Worm (Caenorhabditis elegans): ENCODE data around the gene ZK546.4.

The ZK546.4 gene

DNA sequence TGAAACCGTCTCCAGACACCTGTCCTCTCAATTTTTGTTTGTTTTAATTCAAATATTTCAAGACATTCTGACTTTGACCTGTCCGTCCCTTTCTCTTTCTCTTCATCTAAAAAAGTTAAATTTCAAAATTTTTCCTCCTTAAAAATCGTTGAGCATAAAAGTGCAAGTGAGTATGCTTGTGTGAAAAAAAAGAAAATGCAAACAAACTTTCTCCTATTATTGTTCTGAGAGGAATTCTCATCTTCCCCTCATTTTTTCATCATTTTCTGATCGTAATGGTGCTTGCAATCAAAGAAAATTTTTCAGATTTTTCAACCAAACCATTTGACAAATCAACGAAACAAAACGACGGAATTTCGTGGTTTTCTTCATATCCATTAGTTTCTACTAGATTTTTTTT is 31.0 kb downstream of the ZK546.4 start, which contains the start of gene shc-2:
shc-2 (plus strand) TSS at position 301 of the 400 bp plus-strand sequence.
- TF ChIP-seq F16B12.6 (tag; optimal IDR thresholded peaks at IDR 0.05) (no peak), elt-3 (tag; optimal IDR thresholded peaks at IDR 0.05) (no peak), zag-1 (tag; optimal IDR thresholded peaks at IDR 0.05) (no peak), mdl-1 (tag; optimal IDR thresholded peaks at IDR 0.05) (no peak), swsn-7 (tag; optimal IDR thresholded peaks at IDR 0.05) (no peak), egl-27 (tag; optimal IDR thresholded peaks at IDR 0.05) (no peak), rnt-1 (tag; optimal IDR thresholded peaks at IDR 0.05) (no peak), fos-1 (tag; optimal IDR thresholded peaks at IDR 0.05) (no peak), nhr-85 (tag) (no peak), aha-1 (tag; optimal IDR thresholded peaks at IDR 0.05) (no peak), nhr-20 (tag; optimal IDR thresholded peaks at IDR 0.05) (no peak), aly-2 (tag; optimal IDR thresholded peaks at IDR 0.05) (no peak)

DNA sequence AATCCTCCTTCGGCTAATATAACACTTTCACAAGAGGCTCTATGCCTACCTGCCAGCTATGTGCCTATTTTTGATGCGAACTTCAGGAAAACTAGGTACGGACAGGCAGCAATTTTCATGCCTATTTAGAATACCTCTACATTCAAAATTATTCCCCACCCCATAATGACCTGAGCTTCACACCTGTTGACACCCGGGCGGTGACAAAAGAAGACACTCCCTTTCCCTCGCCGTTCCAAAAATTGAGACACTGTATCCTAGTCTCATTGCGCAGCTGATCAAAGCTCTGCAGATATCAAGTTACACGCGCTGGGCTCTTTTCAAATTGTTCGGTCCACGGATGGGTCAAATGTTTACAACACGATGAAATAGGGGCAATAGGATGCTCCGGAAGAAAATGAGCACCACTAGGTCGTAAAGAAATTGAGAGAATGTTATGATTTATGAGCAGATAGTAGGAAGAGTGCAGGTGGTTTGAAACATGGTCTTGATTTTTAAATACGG is 36.7 kb downstream of the ZK546.4 start:
- TF ChIP-seq egl-13 (tag; optimal IDR thresholded peaks at IDR 0.05), result no peak
- no peak for TF ChIP-seq ceh-88 (GFP tag; IDR thresholded peaks at IDR 0.05)
- TF ChIP-seq unc-30 (tag; optimal IDR thresholded peaks at IDR 0.05), result no peak
- TF ChIP-seq ama-1 (optimal IDR thresholded peaks at IDR 0.05), result no peak
- TF ChIP-seq dsc-1 (tag; optimal IDR thresholded peaks at IDR 0.05), result no peak
- no peak for TF ChIP-seq ceh-63 (GFP tag; optimal IDR thresholded peaks at IDR 0.05)
- no peak for TF ChIP-seq C34B4.2 (tag; optimal IDR thresholded peaks at IDR 0.05)
- no peak for TF ChIP-seq zag-1 (tag; optimal IDR thresholded peaks at IDR 0.05)
- no peak for TF ChIP-seq C04F5.9 (tag; optimal IDR thresholded peaks at IDR 0.05)
- no peak for TF ChIP-seq mef-2 (tag; optimal IDR thresholded peaks at IDR 0.05)
- TF ChIP-seq alr-1 (tag; optimal IDR thresholded peaks at IDR 0.05; ENCODE audit: borderline replicate concordance), result no peak

DNA sequence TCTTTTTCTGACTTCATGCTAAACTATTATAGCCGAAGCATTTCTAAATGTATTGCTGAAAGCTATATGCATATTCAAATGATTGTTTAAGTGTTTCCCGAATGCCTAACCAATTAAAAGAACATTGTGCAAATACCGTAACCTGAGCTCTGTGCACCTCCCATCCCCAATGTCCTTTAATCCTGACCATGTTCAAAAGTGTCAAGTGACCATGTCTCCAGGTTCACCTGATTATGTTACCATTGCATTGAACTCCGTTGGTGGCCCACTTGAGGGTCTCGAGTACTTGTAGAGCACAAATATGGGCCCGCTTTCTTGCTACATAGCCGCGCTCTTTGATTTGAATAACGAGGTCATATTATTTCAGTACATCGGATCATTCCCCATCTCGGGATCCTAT is 37.5 kb downstream of the ZK546.4 start:
- TF ChIP-seq unc-62 (GFP tag; optimal IDR thresholded peaks at IDR 0.05), result no peak
- TF ChIP-seq mab-9 (GFP tag; IDR thresholded peaks at IDR 0.05), result no peak
- no peak for TF ChIP-seq lir-3 (tag; optimal IDR thresholded peaks at IDR 0.05; ENCODE audit: poor library complexity)
- TF ChIP-seq jun-1 (tag; optimal IDR thresholded peaks at IDR 0.05), result no peak
- no peak for TF ChIP-seq C04F5.9 (tag; optimal IDR thresholded peaks at IDR 0.05)
- TF ChIP-seq ceh-90 (tag; optimal IDR thresholded peaks at IDR 0.05), result no peak
- TF ChIP-seq nhr-85 (tag), result no peak
- no peak for TF ChIP-seq nhr-47 (tag; optimal IDR thresholded peaks at IDR 0.05)
- TF ChIP-seq lin-13 (GFP tag; optimal IDR thresholded peaks at IDR 0.05), result no peak
- TF ChIP-seq nhr-19 (GFP tag; conservative IDR thresholded peaks at IDR 0.05), result no peak
- no peak for TF ChIP-seq efl-1 (optimal IDR thresholded peaks at IDR 0.05)
- TF ChIP-seq efl-1 (GFP tag; optimal IDR thresholded peaks at IDR 0.05 in 1 of 2), result no peak
- TF ChIP-seq ceh-8 (GFP tag; optimal IDR thresholded peaks at IDR 0.05), result no peak
- no peak for TF ChIP-seq isw-1 (GFP tag; IDR thresholded peaks at IDR 0.05)
- TF ChIP-seq mef-2 (tag; optimal IDR thresholded peaks at IDR 0.05), result no peak
- no peak for TF ChIP-seq alr-1 (tag; optimal IDR thresholded peaks at IDR 0.05; ENCODE audit: borderline replicate concordance)
- TF ChIP-seq nhr-76 (tag; optimal IDR thresholded peaks at IDR 0.05), result no peak
- TF ChIP-seq ztf-4 (tag; optimal IDR thresholded peaks at IDR 0.05), result no peak

DNA sequence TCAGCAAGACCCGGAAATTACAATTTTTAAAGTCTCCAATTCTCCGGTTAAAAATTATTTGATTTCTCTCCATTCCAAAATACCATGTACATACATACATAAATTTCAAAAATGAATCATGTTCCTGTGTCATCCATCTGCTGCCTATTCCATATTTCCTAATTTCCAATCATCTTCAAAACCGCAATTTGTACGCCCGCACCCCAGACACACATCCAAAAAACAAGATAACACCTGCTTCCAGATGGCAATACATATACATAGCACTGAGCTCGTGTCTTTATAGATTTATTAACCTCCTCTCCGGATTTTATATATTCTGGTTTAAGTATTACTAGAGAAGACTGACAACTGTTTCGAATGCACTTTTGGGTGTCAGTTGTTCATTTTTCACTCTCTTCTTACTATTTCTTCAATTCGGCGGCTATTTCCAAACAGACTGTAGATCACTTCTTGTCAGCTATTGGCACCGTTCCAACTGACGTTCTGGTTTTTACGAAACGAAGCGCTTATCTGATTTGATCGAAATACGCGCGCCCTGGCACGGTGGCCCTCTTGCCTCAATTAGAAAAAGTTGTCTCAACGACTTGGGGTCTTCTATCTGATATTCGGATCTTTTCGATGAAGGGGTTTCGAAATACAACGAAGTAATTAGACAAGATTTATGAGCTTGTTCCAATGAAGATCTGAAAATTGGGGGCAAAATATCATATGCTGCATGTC is 44.0 kb downstream of the ZK546.4 start:
- TF ChIP-seq elt-2 (tag; optimal IDR thresholded peaks at IDR 0.05), result no peak
- TF ChIP-seq dsc-1 (tag; optimal IDR thresholded peaks at IDR 0.05), result no peak
- TF ChIP-seq efl-3 (GFP tag; optimal IDR thresholded peaks at IDR 0.05), result no peak
- TF ChIP-seq aly-2 (tag; optimal IDR thresholded peaks at IDR 0.05), result no peak
- peak; percentile 11 for TF ChIP-seq blmp-1 (tag; optimal IDR thresholded peaks at IDR 0.05)
- peak in 1 of 2 experiments; percentile 87 for TF ChIP-seq ztf-11 (tag; optimal IDR thresholded peaks at IDR 0.05)
- TF ChIP-seq mep-1 (tag; optimal IDR thresholded peaks at IDR 0.05), result no peak
- TF ChIP-seq mdl-1 (tag; optimal IDR thresholded peaks at IDR 0.05), result no peak
- TF ChIP-seq nhr-11 (tag; optimal IDR thresholded peaks at IDR 0.05), result no peak
- TF ChIP-seq lin-14 (GFP tag; optimal IDR thresholded peaks at IDR 0.05), result peak; percentile 14
- peak; percentile 58 for TF ChIP-seq tbx-2 (tag; optimal IDR thresholded peaks at IDR 0.05)
- TF ChIP-seq efl-1 (optimal IDR thresholded peaks at IDR 0.05), result no peak
- peak in 1 of 2 experiments; percentile 64 for TF ChIP-seq efl-1 (GFP tag; optimal IDR thresholded peaks at IDR 0.05 in 1 of 2)
- peak; percentile 66 for TF ChIP-seq nhr-85 (tag)
- no peak for TF ChIP-seq lin-35 (GFP tag; optimal IDR thresholded peaks at IDR 0.05)
- no peak for TF ChIP-seq mab-9 (GFP tag; IDR thresholded peaks at IDR 0.05)
